Worm (Caenorhabditis elegans): ENCODE data around the gene C04B4.4.

C04B4.4 gene

DNA sequence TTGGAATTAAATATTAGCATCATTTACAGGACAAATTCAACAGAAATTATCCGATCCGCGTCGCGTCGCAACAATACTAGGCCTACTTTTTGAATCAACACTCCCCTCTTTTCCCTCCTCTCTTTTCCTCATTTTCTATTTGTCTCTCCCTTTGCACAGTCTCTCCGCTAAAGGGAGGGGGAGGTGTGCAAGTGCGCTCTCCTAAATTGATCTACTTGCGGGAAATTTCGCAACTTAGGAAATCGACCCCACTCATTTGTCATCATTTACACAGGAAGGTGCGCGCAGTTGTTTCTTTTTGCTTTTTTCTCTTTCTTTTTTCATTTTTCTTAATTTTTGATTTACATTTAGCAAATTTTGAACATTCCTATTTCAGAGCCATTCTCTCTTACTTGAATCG, 7.7 kb upstream of the C04B4.4 start, which contains the start of gene C04B4.2:
Gene C04B4.2 (plus strand): TSS at position 371 of the 400 bp plus-strand sequence.
- no peak for TF ChIP-seq ceh-45 (GFP tag; IDR thresholded peaks at IDR 0.05)
- no peak for TF ChIP-seq ceh-22 (tag; optimal IDR thresholded peaks at IDR 0.05)
- TF ChIP-seq unc-3 (GFP tag; conservative IDR thresholded peaks at IDR 0.05) = no peak
- no peak for TF ChIP-seq unc-3 (tag; optimal IDR thresholded peaks at IDR 0.05)
- no peak for TF ChIP-seq ztf-16 (tag; optimal IDR thresholded peaks at IDR 0.05)
- no peak for TF ChIP-seq hlh-8 (tag; optimal IDR thresholded peaks at IDR 0.05)
- no peak for TF ChIP-seq unc-86 (tag; optimal IDR thresholded peaks at IDR 0.05)
- TF ChIP-seq C08G9.2 (tag; optimal IDR thresholded peaks at IDR 0.05) = no peak
- no peak for TF ChIP-seq ceh-24 (tag; optimal IDR thresholded peaks at IDR 0.05)
- TF ChIP-seq ceh-18 (tag; optimal IDR thresholded peaks at IDR 0.05) = no peak
- TF ChIP-seq madf-2 (tag; optimal IDR thresholded peaks at IDR 0.05) = no peak
- no peak for TF ChIP-seq C38D4.7 (GFP tag; optimal IDR thresholded peaks at IDR 0.05)
- TF ChIP-seq eyg-1 (tag; optimal IDR thresholded peaks at IDR 0.05) = no peak
- TF ChIP-seq zip-5 (tag; optimal IDR thresholded peaks at IDR 0.05) = no peak
- no peak for TF ChIP-seq npax-4 (tag; optimal IDR thresholded peaks at IDR 0.05)
- TF ChIP-seq K02D7.2 (tag; optimal IDR thresholded peaks at IDR 0.05) = no peak
- no peak for TF ChIP-seq tbx-2 (tag; optimal IDR thresholded peaks at IDR 0.05)
- TF ChIP-seq pat-9 (tag; optimal IDR thresholded peaks at IDR 0.05) = no peak

DNA sequence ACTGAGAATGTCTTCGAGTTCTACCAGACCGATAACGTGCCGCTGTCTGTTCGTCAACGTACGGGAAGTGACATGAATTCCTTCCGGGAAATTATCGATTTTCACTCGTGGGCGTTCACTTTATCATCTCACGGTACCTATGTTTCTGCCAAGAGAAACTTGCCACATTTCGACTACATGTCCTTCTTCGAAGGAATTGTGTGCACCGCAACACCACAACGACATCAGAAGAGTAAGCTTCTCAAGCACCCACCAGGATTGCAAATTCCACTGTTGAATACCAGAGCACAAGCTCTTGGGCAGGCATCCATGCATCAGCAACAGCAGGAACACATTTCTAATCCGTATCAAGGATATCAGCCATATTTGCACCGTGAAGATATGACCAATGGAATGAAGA, 6.5 kb upstream of the C04B4.4 start:
- TF ChIP-seq dve-1 (tag; optimal IDR thresholded peaks at IDR 0.05) (no peak), Y22D7AL.16 (tag; optimal IDR thresholded peaks at IDR 0.05) (no peak), unc-55 (GFP tag; optimal IDR thresholded peaks at IDR 0.05) (no peak), ceh-19 (GFP tag; optimal IDR thresholded peaks at IDR 0.05) (no peak), npax-4 (tag; optimal IDR thresholded peaks at IDR 0.05) (no peak), ceh-18 (tag; optimal IDR thresholded peaks at IDR 0.05) (no peak), lim-6 (tag; optimal IDR thresholded peaks at IDR 0.05) (no peak), pha-4 (tag; optimal IDR thresholded peaks at IDR 0.05) (no peak), dmd-4 (tag; optimal IDR thresholded peaks at IDR 0.05; ENCODE audit: borderline replicate concordance) (no peak), ceh-30 (tag; optimal IDR thresholded peaks at IDR 0.05) (no peak), fkh-10 (GFP tag; optimal IDR thresholded peaks at IDR 0.05) (no peak), elt-4 (tag; optimal IDR thresholded peaks at IDR 0.05) (no peak)

DNA sequence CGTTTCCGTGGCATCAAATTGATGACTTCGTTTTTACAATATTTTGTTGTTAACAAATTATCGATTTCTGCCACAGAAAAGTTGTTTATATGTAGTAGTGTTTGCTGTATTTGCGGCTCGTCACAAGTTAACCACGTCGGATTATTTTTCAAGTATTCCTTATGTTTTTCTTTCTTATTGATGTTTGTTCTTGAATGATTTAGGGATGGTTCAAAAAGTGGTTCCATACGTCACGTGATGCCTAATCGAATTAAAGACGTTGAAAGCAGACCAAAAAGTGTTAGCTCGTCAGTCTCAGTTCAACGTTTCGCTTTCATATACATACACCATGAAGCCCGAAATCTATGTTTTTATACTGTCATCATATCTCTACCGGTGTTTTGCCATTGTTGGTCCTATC, 5.1 kb upstream of the C04B4.4 start, which contains the start of gene lips-2:
Gene lips-2 (plus strand): TSS at position 301 of the 400 bp plus-strand sequence.
- TF ChIP-seq ceh-30 (tag; optimal IDR thresholded peaks at IDR 0.05) = no peak
- no peak for TF ChIP-seq pax-1 (tag; optimal IDR thresholded peaks at IDR 0.05)
- TF ChIP-seq tbx-2 (tag; optimal IDR thresholded peaks at IDR 0.05) = no peak

DNA sequence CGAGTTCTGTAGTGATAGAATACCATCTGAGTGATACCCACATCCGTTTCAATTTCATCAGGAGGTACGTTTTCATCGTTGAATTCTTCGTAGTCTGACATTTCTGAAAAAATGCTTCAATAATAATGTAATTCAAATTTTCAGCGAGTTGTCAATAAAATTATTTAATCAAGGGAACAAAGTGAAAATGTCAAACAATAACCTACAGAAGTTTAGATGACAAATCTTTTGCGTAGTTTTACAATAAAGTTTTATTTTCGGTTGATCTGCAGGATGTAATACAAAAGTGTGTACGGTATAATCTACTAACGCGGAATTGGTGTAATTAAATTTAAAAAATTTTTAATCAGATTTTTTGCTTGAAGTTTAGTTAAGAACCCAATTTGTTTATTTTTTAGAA, 2.4 kb upstream of the C04B4.4 start, which contains the start of gene C04B4.5:
Gene C04B4.5 (minus strand): TSS at position 101 of the 400 bp plus-strand sequence.
- TF ChIP-seq ceh-18 (tag; optimal IDR thresholded peaks at IDR 0.05) (no peak), ceh-45 (GFP tag; IDR thresholded peaks at IDR 0.05) (no peak), nhr-11 (tag; optimal IDR thresholded peaks at IDR 0.05) (no peak), ceh-24 (tag; optimal IDR thresholded peaks at IDR 0.05) (no peak), K02D7.2 (tag; optimal IDR thresholded peaks at IDR 0.05) (no peak)

DNA sequence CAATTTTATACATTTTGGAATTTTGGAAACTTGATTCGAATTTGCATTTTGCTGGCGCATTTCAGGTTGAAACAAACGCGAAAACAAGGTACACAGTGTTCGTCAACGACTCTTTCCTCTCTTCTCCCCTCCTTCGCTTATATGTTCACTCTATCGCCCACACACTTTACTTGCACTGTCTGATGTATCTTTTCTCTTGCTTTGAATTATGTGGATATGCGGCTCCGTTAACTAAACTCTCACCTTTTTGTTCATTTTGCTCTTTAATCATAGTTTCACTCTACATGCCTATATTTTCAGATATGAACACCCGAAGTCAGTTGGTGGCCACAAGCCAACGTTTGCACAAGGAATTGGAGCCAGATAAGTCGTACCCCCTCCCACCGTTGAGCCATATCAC, 3.6 kb downstream of the C04B4.4 start, which contains the start of gene W06D11.1:
Gene W06D11.1 (plus strand): TSS at position 301 of the 400 bp plus-strand sequence.
- TF ChIP-seq rnt-1 (tag; optimal IDR thresholded peaks at IDR 0.05) (no peak), fkh-6 (tag; optimal IDR thresholded peaks at IDR 0.05) (no peak), ceh-45 (GFP tag; IDR thresholded peaks at IDR 0.05) (no peak), pag-3 (tag; optimal IDR thresholded peaks at IDR 0.05; ENCODE audit: borderline replicate concordance) (no peak), sox-4 (tag; optimal IDR thresholded peaks at IDR 0.05) (no peak), unc-42 (tag; optimal IDR thresholded peaks at IDR 0.05) (no peak), ztf-16 (tag; optimal IDR thresholded peaks at IDR 0.05) (no peak), ceh-34 (tag; optimal IDR thresholded peaks at IDR 0.05) (no peak), ceh-19 (GFP tag; optimal IDR thresholded peaks at IDR 0.05) (no peak), ahr-1 (tag; optimal IDR thresholded peaks at IDR 0.05) (no peak), ceh-30 (tag; optimal IDR thresholded peaks at IDR 0.05) (no peak), eyg-1 (tag; optimal IDR thresholded peaks at IDR 0.05) (no peak), unc-86 (tag; optimal IDR thresholded peaks at IDR 0.05) (no peak), nhr-11 (tag; optimal IDR thresholded peaks at IDR 0.05) (no peak), ceh-9 (tag; optimal IDR thresholded peaks at IDR 0.05) (no peak), hlh-15 (tag; optimal IDR thresholded peaks at IDR 0.05) (no peak), ceh-48 (tag; optimal IDR thresholded peaks at IDR 0.05) (no peak), lin-11 (tag; optimal IDR thresholded peaks at IDR 0.05) (no peak)
